Fruit fly (Drosophila melanogaster): ENCODE data around the gene tim.

Gene tim

dm6 chr2L:3461760-3462159 is 46.2 kb downstream of the tim start, which contains the start of gene CG3246 (continued):
- TF ChIP-seq nom (GFP tag; optimal IDR thresholded peaks at IDR 0.05) (peak; percentile 15), z (GFP tag; IDR thresholded peaks at IDR 0.05) (peak; percentile 92), abd-A (tag; optimal IDR thresholded peaks at IDR 0.05) (no peak), CG18262 (tag; optimal IDR thresholded peaks at IDR 0.05) (no peak), ind (GFP tag; optimal IDR thresholded peaks at IDR 0.05) (no peak), CG3281 (GFP tag; optimal IDR thresholded peaks at IDR 0.05) (no peak), CG4404 (GFP tag; IDR thresholded peaks at IDR 0.05) (no peak), Doc2 (GFP tag; IDR thresholded peaks at IDR 0.05) (no peak), wek (GFP tag; optimal IDR thresholded peaks at IDR 0.05) (no peak), mirr (GFP tag; optimal IDR thresholded peaks at IDR 0.05) (no peak), Blimp-1 (GFP tag; optimal IDR thresholded peaks at IDR 0.05) (no peak), NFAT (GFP tag; IDR thresholded peaks at IDR 0.05) (no peak), Med (GFP tag) (peak; percentile 41), sima (GFP tag; optimal IDR thresholded peaks at IDR 0.05) (no peak), CG10543 (GFP tag; optimal IDR thresholded peaks at IDR 0.05) (peak; percentile 38), zfh2 (GFP tag; optimal IDR thresholded peaks at IDR 0.05) (no peak)

dm6 chr2L:3457007-3457406 is 50.9 kb downstream of the tim start, which contains the start of the genes Cog3 and Sec5:
Gene Cog3 (minus strand): TSS chr2L:3457064.
Gene Sec5 (plus strand): TSS chr2L:3457302.
- TF ChIP-seq CG13775 (GFP tag; optimal IDR thresholded peaks at IDR 0.05) = peak; percentile 67
- TF ChIP-seq tgo (GFP tag; IDR thresholded peaks at IDR 0.05) = peak; percentile 53; the same call in 1 of the 3 replicates
- peak; percentile 71; the same call in 2 of the 3 replicates for TF ChIP-seq dysf (GFP tag; IDR thresholded peaks at IDR 0.05)
- TF ChIP-seq Rfx (GFP tag; IDR thresholded peaks at IDR 0.05) = peak; percentile 85
- TF ChIP-seq CG8765 (GFP tag; IDR thresholded peaks at IDR 0.05) = no peak
- TF ChIP-seq al (GFP tag; IDR thresholded peaks at IDR 0.05) = peak; percentile 73
- TF ChIP-seq CG14014 (GFP tag; IDR thresholded peaks at IDR 0.05) = peak; percentile 47; the same call in 1 of the 2 replicates
- no peak for TF ChIP-seq CG7271 (tag; optimal IDR thresholded peaks at IDR 0.05)
- no peak for TF ChIP-seq CTCF (GFP tag; optimal IDR thresholded peaks at IDR 0.05)
- TF ChIP-seq CG9932 (GFP tag; IDR thresholded peaks at IDR 0.05) = peak; percentile 77
- no peak for TF ChIP-seq CG18764 (GFP tag; optimal IDR thresholded peaks at IDR 0.05)
- no peak for TF ChIP-seq BtbVII (GFP tag; optimal IDR thresholded peaks at IDR 0.05)
- TF ChIP-seq Hsf (GFP tag; optimal IDR thresholded peaks at IDR 0.05) = peak; percentile 19
- peak; percentile 2 for TF ChIP-seq CG8944 (GFP tag; optimal IDR thresholded peaks at IDR 0.05)
- TF ChIP-seq Usf (GFP tag; optimal IDR thresholded peaks at IDR 0.05) = peak; percentile 13
- TF ChIP-seq Bteb2 (GFP tag; optimal IDR thresholded peaks at IDR 0.05) = peak; percentile 20
- no peak for TF ChIP-seq dmrt99B (tag; optimal IDR thresholded peaks at IDR 0.05)
- TF ChIP-seq CG3995 (GFP tag; optimal IDR thresholded peaks at IDR 0.05) = peak; percentile 31
- no peak for TF ChIP-seq Six4 (GFP tag; optimal IDR thresholded peaks at IDR 0.05)
- TF ChIP-seq Hey (tag; optimal IDR thresholded peaks at IDR 0.05) = no peak
- peak; percentile 76 for TF ChIP-seq CG9215 (GFP tag; IDR thresholded peaks at IDR 0.05)
- TF ChIP-seq CG13424 (tag; optimal IDR thresholded peaks at IDR 0.05) = peak; percentile 74
- peak; percentile 58 for TF ChIP-seq CG10979 (tag; optimal IDR thresholded peaks at IDR 0.05)
- no peak for TF ChIP-seq gcm (GFP tag; optimal IDR thresholded peaks at IDR 0.05)
- TF ChIP-seq BEAF-32 (GFP tag; optimal IDR thresholded peaks at IDR 0.05) = peak; percentile 24
- peak; percentile 61 for TF ChIP-seq Ets65A (GFP tag)
- peak; percentile 26; the same call in 2 of the 3 replicates for TF ChIP-seq croc (GFP tag; conservative IDR thresholded peaks at IDR 0.05)
- peak; percentile 57 for TF ChIP-seq ems (GFP tag; optimal IDR thresholded peaks at IDR 0.05)
- no peak for TF ChIP-seq bigmax (GFP tag; optimal IDR thresholded peaks at IDR 0.05)
- TF ChIP-seq Hmx (GFP tag; optimal IDR thresholded peaks at IDR 0.05) = no peak
- peak; percentile 56 for TF ChIP-seq pzg (GFP tag; optimal IDR thresholded peaks at IDR 0.05)
- TF ChIP-seq Camta (GFP tag; optimal IDR thresholded peaks at IDR 0.05) = peak; percentile 30
- peak; percentile 81 for TF ChIP-seq sug (tag; optimal IDR thresholded peaks at IDR 0.05)
- peak; percentile 27 for TF ChIP-seq CG4820 (GFP tag; optimal IDR thresholded peaks at IDR 0.05)
- peak; percentile 77 for TF ChIP-seq CG32532 (GFP tag; IDR thresholded peaks at IDR 0.05)
- TF ChIP-seq CG7987 (GFP tag; optimal IDR thresholded peaks at IDR 0.05) = peak; percentile 26
